Worm (Caenorhabditis elegans) whole organism, L4 larva: ENCODE data around the gene cnnm-5.

ENCODE experiments used
- F26F4.8 ChIP-seq: fragments of 200-800 bp; sonication (Bioruptor generic); conservative IDR thresholded peaks from 2 replicates; pipeline ENCODE4 v1.3.6; 2022; ENCODE audit warnings: missing genetic modification characterization, missing compliant biosample characterization
- F37D6.2 ChIP-seq: sonication (generic microtip); optimal IDR thresholded peaks from 2 replicates; lab custom pipeline; 2016; ENCODE audit warnings: mild to moderate bottlenecking, missing genetic modification characterization, missing compliant biosample characterization
- F44E2.7 ChIP-seq: fragments of 200-800 bp; sonication (Bioruptor generic); IDR thresholded peaks from 2 replicates; pipeline ENCODE4 v2.1.2; 2022; ENCODE audit warnings: missing genetic modification characterization, missing compliant biosample characterization
- F49E8.2 ChIP-seq: sonication (generic microtip); optimal IDR thresholded peaks from 2 replicates; lab custom pipeline; 2016; ENCODE audit warnings: missing compliant biosample characterization, mild to moderate bottlenecking, missing genetic modification characterization, borderline replicate concordance
- T20F7.1 ChIP-seq: fragments of 200-800 bp; sonication (Bioruptor generic); optimal IDR thresholded peaks from 2 replicates; lab custom pipeline; 2018; ENCODE audit warnings: mild to moderate bottlenecking, missing genetic modification characterization, missing compliant biosample characterization
- T26A8.4 ChIP-seq: fragments of 200-800 bp; sonication (Bioruptor generic); IDR thresholded peaks from 2 replicates; pipeline ENCODE4 v1.3.6; 2022; ENCODE audit warnings: missing genetic modification characterization, missing compliant biosample characterization
- Y105C5A.15 ChIP-seq: fragments of 200-800 bp; sonication (Bioruptor generic); IDR thresholded peaks from 2 replicates; pipeline ENCODE4 v1.3.6; 2022; ENCODE audit warnings: missing genetic modification characterization, missing compliant biosample characterization
- Y48G9A.11 ChIP-seq: fragments of 200-800 bp; sonication (Bioruptor generic); IDR thresholded peaks from 2 replicates; pipeline ENCODE4 v1.3.6; 2022; ENCODE audit warnings: missing genetic modification reagents, missing genetic modification characterization, missing compliant biosample characterization
- ZK337.2 ChIP-seq: fragments of 200-800 bp; sonication (Bioruptor generic); IDR thresholded peaks from 2 replicates; pipeline ENCODE4 v1.3.6; 2022; ENCODE audit warnings: missing genetic modification reagents, missing genetic modification characterization, missing compliant biosample characterization
- ZK546.5 ChIP-seq, 2 experiments: sonication (generic microtip); optimal IDR thresholded peaks; 2 replicates each; lab custom pipeline; 2017; ENCODE audit warnings: missing biosample characterization in 2 of 2, missing genetic modification characterization in 2 of 2
- aly-2 ChIP-seq: sonication (generic microtip); optimal IDR thresholded peaks from 2 replicates; lab custom pipeline; 2018; ENCODE audit warnings: missing biosample characterization, missing genetic modification characterization
- ama-1 ChIP-seq: fragments of 150-350 bp; optimal IDR thresholded peaks from 2 replicates; lab custom pipeline; 2014; ENCODE audit warnings: inconsistent platforms, mixed read lengths
- attf-4 ChIP-seq: sonication (generic microtip); optimal IDR thresholded peaks from 3 replicates; lab custom pipeline; 2017; ENCODE audit warnings: missing biosample characterization, missing genetic modification characterization
- daf-16 ChIP-seq, 3 experiments: sonication (generic microtip); optimal IDR thresholded peaks; 2 replicates each; lab custom pipeline; 2016 to 2017; ENCODE audit warnings: missing genetic modification characterization in 3 of 3, missing genetic modification reagents in 3 of 3, mild to moderate bottlenecking in 2 of 3, missing compliant biosample characterization in 2 of 3, missing biosample characterization in 1 of 3, moderate library complexity in 1 of 3
- egl-43 ChIP-seq: fragments of 200-800 bp; sonication (Bioruptor generic); IDR thresholded peaks from 2 replicates; pipeline ENCODE4 v1.3.6; 2022; ENCODE audit warnings: missing genetic modification reagents, missing genetic modification characterization, missing compliant biosample characterization
- fos-1 ChIP-seq: fragments of 150-350 bp; optimal IDR thresholded peaks from 2 replicates; lab custom pipeline; 2014; ENCODE audit warnings: missing biosample characterization, missing genetic modification characterization
- hif-1 ChIP-seq, 2 experiments: sonication (generic microtip); optimal IDR thresholded peaks; 2 replicates each; lab custom pipeline; 2016 to 2017; ENCODE audit warnings: missing compliant biosample characterization in 2 of 2, missing genetic modification characterization in 2 of 2, missing genetic modification reagents in 2 of 2, missing genotype in 2 of 2, mild to moderate bottlenecking in 1 of 2
- lim-7 ChIP-seq: fragments of 200-800 bp; sonication (Bioruptor generic); IDR thresholded peaks from 2 replicates; pipeline ENCODE4 v1.3.6; 2022; ENCODE audit warnings: missing genetic modification characterization, missing compliant biosample characterization
- lin-13 ChIP-seq: fragments of 150-350 bp; optimal IDR thresholded peaks from 2 replicates; lab custom pipeline; 2014; ENCODE audit warnings: missing biosample characterization, missing genetic modification reagents, missing genetic modification characterization
- lin-15B ChIP-seq: fragments of 150-350 bp; sonication (generic microtip); optimal IDR thresholded peaks from 3 replicates; lab custom pipeline; 2014; ENCODE audit warnings: missing biosample characterization, missing genetic modification characterization
- lin-29 ChIP-seq: fragments of 200-800 bp; sonication (Bioruptor generic); IDR thresholded peaks from 2 replicates; pipeline ENCODE4 v1.3.6; 2022; ENCODE audit warnings: missing genetic modification reagents, missing genetic modification characterization, missing compliant biosample characterization
- lin-39 ChIP-seq: fragments of 150-350 bp; optimal IDR thresholded peaks from 2 replicates; lab custom pipeline; 2014; ENCODE audit warnings: missing biosample characterization, missing genetic modification reagents, missing genetic modification characterization
- madf-5 ChIP-seq, 2 experiments: fragments of 200-800 bp; sonication (Bioruptor generic); IDR thresholded peaks; 2 replicates each; pipeline ENCODE4 v1.3.6; 2022; ENCODE audit warnings: missing compliant biosample characterization in 2 of 2, missing genetic modification characterization in 2 of 2
- mdl-1 ChIP-seq, 2 experiments: fragments of 150-350 bp in 1 of 2; sonication (generic microtip) in 1 of 2; optimal IDR thresholded peaks; 2 replicates each; lab custom pipeline; 2014 to 2017; ENCODE audit warnings: missing biosample characterization in 2 of 2, missing genetic modification characterization in 2 of 2
- mdt-29 ChIP-seq: fragments of 200-800 bp; sonication (Bioruptor generic); IDR thresholded peaks from 2 replicates; pipeline ENCODE4 v1.3.6; 2022; ENCODE audit warnings: missing genetic modification reagents, missing genetic modification characterization, missing compliant biosample characterization
- mep-1 ChIP-seq: fragments of 150-350 bp; sonication (generic microtip); optimal IDR thresholded peaks from 3 replicates; lab custom pipeline; 2014; ENCODE audit warnings: missing biosample characterization, missing genetic modification characterization
- nhr-102 ChIP-seq: sonication (generic microtip); optimal IDR thresholded peaks from 2 replicates; lab custom pipeline; 2016; ENCODE audit warnings: mild to moderate bottlenecking, missing genetic modification characterization, moderate library complexity, missing compliant biosample characterization
- nhr-11 ChIP-seq: fragments of 150-350 bp; optimal IDR thresholded peaks from 2 replicates; lab custom pipeline; 2014; ENCODE audit warnings: missing biosample characterization, missing genetic modification characterization
- nhr-111 ChIP-seq: fragments of 200-800 bp; sonication (Bioruptor generic); optimal IDR thresholded peaks from 2 replicates; lab custom pipeline; 2018; ENCODE audit warnings: mild to moderate bottlenecking, missing genetic modification characterization, missing compliant biosample characterization
- nhr-25 ChIP-seq: sonication (generic microtip); optimal IDR thresholded peaks from 2 replicates; lab custom pipeline; 2017; ENCODE audit warnings: missing genetic modification characterization, mild to moderate bottlenecking, missing compliant biosample characterization, antibody characterized with exemption, moderate library complexity, borderline replicate concordance; ENCODE audit not compliant: insufficient read depth
- nhr-41 ChIP-seq: fragments of 200-800 bp; sonication (Bioruptor generic); IDR thresholded peaks from 2 replicates; pipeline ENCODE4 v1.3.6; 2022; ENCODE audit warnings: missing genetic modification reagents, missing genetic modification characterization, missing compliant biosample characterization
- nhr-42 ChIP-seq: fragments of 200-800 bp; sonication (Bioruptor generic); IDR thresholded peaks from 2 replicates; pipeline ENCODE4 v1.3.6; 2022; ENCODE audit warnings: missing genetic modification characterization, missing compliant biosample characterization
- pha-4 ChIP-seq, 2 experiments: fragments of 150-350 bp in 1 of 2; fragments of 200-800 bp in 1 of 2; sonication (Bioruptor generic) in 1 of 2; IDR thresholded peaks in 1 of 2; optimal IDR thresholded peaks in 1 of 2; 2 replicates each; pipeline versions ENCODE4 v1.3.6 to Lab custom; 2014 to 2022; ENCODE audit warnings: missing genetic modification characterization in 2 of 2, missing genetic modification reagents in 2 of 2, missing biosample characterization in 1 of 2, missing compliant biosample characterization in 1 of 2
- php-3 ChIP-seq: fragments of 200-800 bp; sonication (Bioruptor generic); IDR thresholded peaks from 2 replicates; pipeline ENCODE4 v1.3.6; 2022; ENCODE audit warnings: missing genetic modification reagents, missing genetic modification characterization, missing compliant biosample characterization
- rbr-2 ChIP-seq: sonication (generic microtip); optimal IDR thresholded peaks from 2 replicates; lab custom pipeline; 2016; ENCODE audit warnings: missing genotype, missing genetic modification characterization, missing compliant biosample characterization
- set-16 ChIP-seq: fragments of 200-800 bp; sonication (Bioruptor generic); IDR thresholded peaks from 2 replicates; pipeline ENCODE4 v1.3.6; 2022; ENCODE audit warnings: missing genetic modification reagents, missing genetic modification characterization, missing compliant biosample characterization
- skn-1 ChIP-seq: fragments of 150-350 bp; optimal IDR thresholded peaks from 2 replicates; lab custom pipeline; 2014; ENCODE audit warnings: missing biosample characterization, missing genetic modification characterization
- snpc-4 ChIP-seq: fragments of 150-350 bp; optimal IDR thresholded peaks from 2 replicates; lab custom pipeline; 2014; ENCODE audit warnings: missing biosample characterization, missing genetic modification characterization
- spr-3 ChIP-seq: fragments of 200-800 bp; sonication (Bioruptor generic); optimal IDR thresholded peaks from 2 replicates; lab custom pipeline; 2018; ENCODE audit warnings: mild to moderate bottlenecking, missing genetic modification characterization, missing compliant biosample characterization
- vab-7 ChIP-seq: fragments of 200-800 bp; sonication (Bioruptor generic); IDR thresholded peaks from 2 replicates; pipeline ENCODE4 v1.3.6; 2022; ENCODE audit warnings: missing genetic modification reagents, missing genetic modification characterization, missing compliant biosample characterization
- zag-1 ChIP-seq: fragments of 150-350 bp; optimal IDR thresholded peaks from 2 replicates; lab custom pipeline; 2014; ENCODE audit warnings: missing biosample characterization, missing genetic modification characterization
- zfp-3 ChIP-seq: fragments of 200-800 bp; sonication (Bioruptor generic); conservative IDR thresholded peaks from 2 replicates; pipeline ENCODE4 v1.3.6; 2022; ENCODE audit warnings: missing genetic modification reagents, missing genetic modification characterization, missing compliant biosample characterization
- ztf-11 ChIP-seq: fragments of 150-350 bp; optimal IDR thresholded peaks from 2 replicates; lab custom pipeline; 2014; ENCODE audit warnings: missing biosample characterization, missing genetic modification characterization
- ztf-7 ChIP-seq: fragments of 150-350 bp; optimal IDR thresholded peaks from 2 replicates; lab custom pipeline; 2014; ENCODE audit warnings: missing biosample characterization, missing genetic modification characterization

Gene cnnm-5

DNA sequence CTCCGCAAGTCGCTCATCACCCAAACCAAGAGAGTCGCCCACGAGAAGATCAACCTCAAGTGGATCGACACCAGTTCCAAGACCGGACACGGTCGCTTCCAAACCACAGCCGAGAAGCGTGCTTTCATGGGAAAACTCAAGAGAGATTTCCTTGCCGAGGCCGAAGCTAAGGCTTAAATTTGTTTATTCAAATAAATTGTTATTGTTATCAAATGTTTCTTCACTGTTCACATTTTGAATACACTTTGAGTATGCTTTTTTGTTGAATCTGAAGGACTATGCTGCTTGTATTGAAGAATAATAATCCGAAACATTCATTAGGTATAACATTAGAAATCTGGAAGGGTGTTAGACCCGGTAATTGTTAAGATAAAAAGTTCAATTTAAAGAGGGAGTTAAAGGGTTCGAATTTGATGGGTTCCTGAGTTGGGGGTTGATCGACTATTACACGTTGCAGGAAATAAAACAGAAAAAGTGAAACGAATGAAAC, 40.3 kb upstream of the cnnm-5 start (continued):
- TF ChIP-seq ztf-11 (tag; lab: Kevin White, UChicago) (no peak), ZK337.2 (GFP tag; lab: Robert Waterston, UW) (no peak), skn-1 (tag; lab: Kevin White, UChicago) (no peak), zag-1 (tag; lab: Kevin White, UChicago) (no peak), ama-1 (peak; percentile 86), aly-2 (tag; lab: Kevin White, UChicago) (peak; percentile 86), ZK546.5 (tag; optimal IDR thresholded peaks at IDR 0.05; lab: Kevin White, UChicago) (no peak), F26F4.8 (no peak), lim-7 (GFP tag; lab: Robert Waterston, UW) (peak; percentile 64), hif-1 (tag; optimal IDR thresholded peaks at IDR 0.05; lab: Kevin White, UChicago) (no peak), php-3 (GFP tag; lab: Robert Waterston, UW) (0 out of 2 replicates have a peak, but pooled peaks have one; percentile 20), madf-5 (GFP tag; IDR thresholded peaks at IDR 0.05; lab: Robert Waterston, UW) (peak in 1 of 2 experiments; percentile 82; a peak in 1 of 4 replicates), nhr-102 (tag; lab: Kevin White, UChicago) (peak; percentile 56), mdt-29 (GFP tag; lab: Robert Waterston, UW) (0 out of 2 replicates have a peak, but pooled peaks have one; percentile 67), lin-29 (no peak), F37D6.2 (no peak), Y48G9A.11 (GFP tag; lab: Robert Waterston, UW) (peak; percentile 73), pha-4 (GFP tag; IDR thresholded peaks at IDR 0.05; lab: Robert Waterston, UW) (peak; percentile 59), pha-4 (tag; optimal IDR thresholded peaks at IDR 0.05; lab: Kevin White, UChicago) (no peak), mdl-1 (tag; optimal IDR thresholded peaks at IDR 0.05; lab: Kevin White, UChicago) (peak in 1 of 2 experiments; percentile 1), F49E8.2 (peak; percentile 96), T26A8.4 (GFP tag; lab: Robert Waterston, UW) (peak; percentile 59; the same call in 1 of the 2 replicates), snpc-4 (tag; lab: Kevin White, UChicago) (no peak), T20F7.1 (GFP tag; lab: Kevin White, UChicago) (peak; percentile 36), ztf-7 (tag; lab: Kevin White, UChicago) (no peak), lin-15B (tag; lab: Kevin White, UChicago) (no peak), rbr-2 (tag; lab: Kevin White, UChicago) (no peak), nhr-42 (GFP tag; lab: Robert Waterston, UW) (0 out of 2 replicates have a peak, but pooled peaks have one; percentile 42), spr-3 (GFP tag; lab: Kevin White, UChicago) (peak; percentile 54), set-16 (GFP tag; lab: Robert Waterston, UW) (peak; percentile 44), zfp-3 (GFP tag; lab: Robert Waterston, UW) (peak; percentile 86; the same call in 1 of the 2 replicates), Y105C5A.15 (GFP tag; lab: Robert Waterston, UW) (peak; percentile 27; the same call in 1 of the 2 replicates), nhr-25 (tag; lab: Kevin White, UChicago) (no peak), nhr-111 (GFP tag; lab: Kevin White, UChicago) (no peak), fos-1 (tag; lab: Kevin White, UChicago) (no peak), egl-43 (peak; percentile 3; the same call in 1 of the 2 replicates), daf-16 (GFP tag; optimal IDR thresholded peaks at IDR 0.05; lab: Kevin White, UChicago) (peak in 1 of 2 experiments; percentile 18), daf-16 (tag; optimal IDR thresholded peaks at IDR 0.05; lab: Kevin White, UChicago) (peak; percentile 3), vab-7 (GFP tag; lab: Robert Waterston, UW) (no peak), F44E2.7 (0 out of 2 replicates have a peak, but pooled peaks have one; percentile 17), lin-13 (GFP tag; lab: Kevin White, UChicago) (peak; percentile 71), nhr-41 (GFP tag; lab: Robert Waterston, UW) (0 out of 2 replicates have a peak, but pooled peaks have one; percentile 47), mep-1 (tag; lab: Kevin White, UChicago) (peak; percentile 88), attf-4 (tag; lab: Kevin White, UChicago) (no peak), nhr-11 (tag; lab: Kevin White, UChicago) (no peak), lin-39 (no peak)
